Fruit fly (Drosophila melanogaster) whole organism, pupa: ENCODE results near the gene Ppt2.
A peak's percentile ranks its signal among the peaks of the same experiment; 100 is the strongest.

Source experiments
- CG10348 ChIP-seq: fragments of 200-800 bp; sonication (Bioruptor generic); IDR thresholded peaks from 2 replicates; pipeline ENCODE4 v1.3.6; 2022; ENCODE audit warnings: missing biosample characterization, missing genetic modification characterization
- CG12605 ChIP-seq: fragments of 200-800 bp; sonication (Bioruptor generic); IDR thresholded peaks from 2 replicates; pipeline ENCODE4 v1.3.6; 2022; ENCODE audit warnings: missing biosample characterization, missing genetic modification characterization
- CG13204 ChIP-seq: fragments of 200-800 bp; sonication (Bioruptor generic); optimal IDR thresholded peaks from 2 replicates; lab custom pipeline; 2018; ENCODE audit warnings: missing biosample characterization, mild to moderate bottlenecking, missing genetic modification characterization, moderate library complexity
- CG34367 ChIP-seq: fragments of 200-800 bp; sonication (Bioruptor generic); optimal IDR thresholded peaks from 2 replicates; lab custom pipeline; 2018; ENCODE audit warnings: missing biosample characterization, mild to moderate bottlenecking, missing genetic modification characterization
- CG4496 ChIP-seq: fragments of 200-800 bp; sonication (Bioruptor generic); IDR thresholded peaks from 3 replicates; pipeline ENCODE4 v1.3.6; 2022; ENCODE audit warnings: missing biosample characterization, missing genetic modification characterization
- CG9948 ChIP-seq: fragments of 200-800 bp; sonication (Bioruptor generic); optimal IDR thresholded peaks from 2 replicates; lab custom pipeline; 2018; ENCODE audit warnings: missing biosample characterization, mild to moderate bottlenecking, missing genetic modification characterization, moderate library complexity
- D1 ChIP-seq: fragments of 200-800 bp; sonication (Bioruptor generic); optimal IDR thresholded peaks from 2 replicates; lab custom pipeline; 2018; ENCODE audit warnings: missing biosample characterization, mild to moderate bottlenecking, missing genetic modification characterization, moderate library complexity
- Ets98B ChIP-seq: fragments of 200-800 bp; sonication (Bioruptor generic); IDR thresholded peaks from 2 replicates; pipeline ENCODE4 v1.3.6; 2022; ENCODE audit warnings: missing biosample characterization, missing genetic modification characterization
- rn ChIP-seq: fragments of 200-800 bp; sonication (Bioruptor generic); IDR thresholded peaks from 2 replicates; pipeline ENCODE4 v1.3.6; 2022; ENCODE audit warnings: missing biosample characterization, missing genetic modification characterization

dm6 chr2L:11323917-11324316, 43.8 kb downstream of the Ppt2 start:
- TF ChIP-seq CG10348 (GFP tag; lab: Robert Waterston, UW), result no peak
- TF ChIP-seq Ets98B (GFP tag; lab: Robert Waterston, UW), result peak; percentile 96
- peak; percentile 97 for TF ChIP-seq CG4496
- peak; percentile 87 for TF ChIP-seq CG13204 (GFP tag; lab: Kevin White, UChicago)
- peak; percentile 96 for TF ChIP-seq CG34367 (tag; lab: Kevin White, UChicago)
- peak; percentile 96 for TF ChIP-seq CG9948 (tag; lab: Kevin White, UChicago)
- peak; percentile 86 for TF ChIP-seq D1 (tag; lab: Kevin White, UChicago)
- TF ChIP-seq rn (GFP tag; lab: Robert Waterston, UW), result peak; percentile 89
- peak; percentile 94 for TF ChIP-seq CG12605 (GFP tag; lab: Robert Waterston, UW)
